Fruit fly (Drosophila melanogaster) whole organism, embryonic: ENCODE measurements around the gene CheB38c.
A peak's percentile ranks its signal among the peaks of the same experiment; 100 is the strongest.

ENCODE experiments used
- BEAF-32 ChIP-seq: fragments of 200-800 bp; sonication (Bioruptor generic); optimal IDR thresholded peaks from 3 replicates; lab custom pipeline; 2017; ENCODE audit warnings: missing biosample characterization, missing genetic modification characterization, mild to moderate bottlenecking, moderate library complexity, missing genetic modification reagents
- Bgb ChIP-seq: fragments of 200-800 bp; sonication (Bioruptor generic); IDR thresholded peaks from 2 replicates; pipeline ENCODE4 v1.3.6; 2022; ENCODE audit warnings: missing biosample characterization, missing genetic modification characterization; ENCODE audit not compliant: partially characterized antibody
- BtbVII ChIP-seq: fragments of 200-800 bp; sonication (Bioruptor generic); optimal IDR thresholded peaks from 3 replicates; lab custom pipeline; 2017; ENCODE audit warnings: missing biosample characterization, mild to moderate bottlenecking, missing genetic modification characterization
- Bteb2 ChIP-seq: fragments of 200-800 bp; sonication (Bioruptor generic); optimal IDR thresholded peaks from 2 replicates; lab custom pipeline; 2016; ENCODE audit warnings: missing biosample characterization, missing genetic modification characterization
- CG10462 ChIP-seq: fragments of 200-800 bp; sonication (Bioruptor generic); optimal IDR thresholded peaks from 2 replicates; lab custom pipeline; 2016; ENCODE audit warnings: missing biosample characterization, missing genetic modification characterization
- CG10654 ChIP-seq: fragments of 200-800 bp; sonication (Bioruptor generic); optimal IDR thresholded peaks from 2 replicates; lab custom pipeline; 2016; ENCODE audit warnings: missing biosample characterization, missing genetic modification characterization
- CG14441 ChIP-seq: fragments of 200-800 bp; sonication (Bioruptor generic); IDR thresholded peaks from 2 replicates; pipeline ENCODE4 v1.3.6; 2022; ENCODE audit warnings: missing biosample characterization, missing genetic modification characterization
- CG14710 ChIP-seq: fragments of 200-800 bp; sonication (Bioruptor generic); optimal IDR thresholded peaks from 3 replicates; lab custom pipeline; 2019; ENCODE audit warnings: missing biosample characterization, mild to moderate bottlenecking, missing genetic modification characterization, moderate library complexity
- CG15011 ChIP-seq: fragments of 200-800 bp; sonication (Bioruptor generic); optimal IDR thresholded peaks from 3 replicates; lab custom pipeline; 2018; ENCODE audit warnings: missing biosample characterization, mild to moderate bottlenecking, missing genetic modification characterization
- CG2202 ChIP-seq: fragments of 200-800 bp; sonication (Bioruptor generic); optimal IDR thresholded peaks from 2 replicates; lab custom pipeline; 2018; ENCODE audit warnings: missing biosample characterization, mild to moderate bottlenecking, missing genetic modification characterization
- CG2889 ChIP-seq: fragments of 200-800 bp; sonication (Bioruptor generic); IDR thresholded peaks from 3 replicates; pipeline ENCODE4 v1.3.6; 2022; ENCODE audit warnings: missing biosample characterization, missing genetic modification characterization
- CG32767 ChIP-seq: fragments of 200-800 bp; sonication (Bioruptor generic); IDR thresholded peaks from 2 replicates; pipeline ENCODE4 v1.3.6; 2022; ENCODE audit warnings: missing biosample characterization, missing genetic modification characterization
- CG34224 ChIP-seq: fragments of 200-800 bp; sonication (Bioruptor generic); IDR thresholded peaks from 3 replicates; pipeline ENCODE4 v1.3.6; 2022; ENCODE audit warnings: missing biosample characterization, missing genetic modification characterization; ENCODE audit not compliant: partially characterized antibody
- CG4730 ChIP-seq: fragments of 200-800 bp; sonication (Bioruptor generic); IDR thresholded peaks from 2 replicates; pipeline ENCODE4 v1.3.6; 2022; ENCODE audit warnings: missing biosample characterization, missing genetic modification characterization
- CG6765 ChIP-seq: fragments of 200-800 bp; sonication (Bioruptor generic); optimal IDR thresholded peaks from 3 replicates; lab custom pipeline; 2017; ENCODE audit warnings: missing biosample characterization, mild to moderate bottlenecking, missing genetic modification characterization
- CG7357 ChIP-seq: fragments of 200-800 bp; sonication (Bioruptor generic); IDR thresholded peaks from 3 replicates; pipeline ENCODE4 v1.3.6; 2022; ENCODE audit warnings: missing biosample characterization, missing genetic modification characterization
- CG8944 ChIP-seq: fragments of 200-800 bp; sonication (Bioruptor generic); optimal IDR thresholded peaks from 3 replicates; lab custom pipeline; 2016; ENCODE audit warnings: missing biosample characterization, missing genetic modification characterization
- CG9797 ChIP-seq: fragments of 200-800 bp; sonication (Bioruptor generic); optimal IDR thresholded peaks from 3 replicates; lab custom pipeline; 2018; ENCODE audit warnings: missing biosample characterization, mild to moderate bottlenecking, missing genetic modification characterization
- D19B ChIP-seq: fragments of 200-800 bp; sonication (Bioruptor generic); optimal IDR thresholded peaks from 2 replicates; lab custom pipeline; 2017; ENCODE audit warnings: missing biosample characterization, mild to moderate bottlenecking, missing genetic modification characterization
- Ets65A ChIP-seq: fragments of 200-800 bp; sonication (Bioruptor generic); peaks from one replicate; lab custom pipeline; 2016; ENCODE audit warnings: missing biosample characterization, missing genetic modification characterization
- H2.0 ChIP-seq: fragments of 200-800 bp; sonication (Bioruptor generic); IDR thresholded peaks from 2 replicates; pipeline ENCODE4 v1.3.6; 2022; ENCODE audit warnings: missing biosample characterization, missing genetic modification characterization
- HLH3B ChIP-seq: fragments of 200-800 bp; sonication (Bioruptor generic); IDR thresholded peaks from 2 replicates; pipeline ENCODE4 v1.3.6; 2022; ENCODE audit warnings: missing biosample characterization, missing genetic modification characterization
- Hmx ChIP-seq: fragments of 200-800 bp; sonication (Bioruptor generic); optimal IDR thresholded peaks from 2 replicates; lab custom pipeline; 2016; ENCODE audit warnings: missing biosample characterization, missing genetic modification characterization
- Kr ChIP-seq: fragments of 200-800 bp; sonication (Bioruptor generic); optimal IDR thresholded peaks from 2 replicates; lab custom pipeline; 2017; ENCODE audit warnings: missing biosample characterization, mild to moderate bottlenecking, missing genetic modification characterization
- Med ChIP-seq: fragments of 200-800 bp; sonication (Bioruptor generic); peaks from one replicate; lab custom pipeline; 2016; ENCODE audit warnings: missing biosample characterization, missing genetic modification characterization, mild to moderate bottlenecking, inconsistent platforms, moderate library complexity
- Meics ChIP-seq: fragments of 200-800 bp; sonication (Bioruptor generic); optimal IDR thresholded peaks from 2 replicates; lab custom pipeline; 2017; ENCODE audit warnings: missing biosample characterization, mild to moderate bottlenecking, missing genetic modification characterization
- Mrtf ChIP-seq: fragments of 200-800 bp; sonication (Bioruptor generic); IDR thresholded peaks from 3 replicates; pipeline ENCODE4 v1.3.6; 2022; ENCODE audit warnings: missing biosample characterization, missing genetic modification characterization
- NFAT ChIP-seq: fragments of 200-800 bp; sonication (Bioruptor generic); IDR thresholded peaks from 2 replicates; pipeline ENCODE4 v1.3.6; 2022; ENCODE audit warnings: missing biosample characterization, missing genetic modification characterization
- Nf-YA ChIP-seq: fragments of 200-800 bp; sonication (Bioruptor generic); IDR thresholded peaks from 2 replicates; pipeline ENCODE4 v1.3.6; 2022; ENCODE audit warnings: missing biosample characterization, missing genetic modification characterization
- NfI ChIP-seq: fragments of 200-800 bp; sonication (Bioruptor generic); optimal IDR thresholded peaks from 3 replicates; lab custom pipeline; 2018; ENCODE audit warnings: missing biosample characterization, mild to moderate bottlenecking, missing genetic modification characterization, moderate library complexity
- chn ChIP-seq: fragments of 200-800 bp; sonication (Bioruptor generic); optimal IDR thresholded peaks from 2 replicates; lab custom pipeline; 2016; ENCODE audit warnings: missing biosample characterization, missing genetic modification characterization
- gce ChIP-seq: fragments of 200-800 bp; sonication (Bioruptor generic); IDR thresholded peaks from 3 replicates; pipeline ENCODE4 v1.3.6; 2022; ENCODE audit warnings: missing biosample characterization, missing genetic modification characterization
- gt ChIP-seq: fragments of 200-800 bp; sonication (Bioruptor generic); IDR thresholded peaks from 2 replicates; pipeline ENCODE4 v1.3.6; 2022; ENCODE audit warnings: missing biosample characterization, missing genetic modification characterization
- inv ChIP-seq: fragments of 200-800 bp; sonication (Bioruptor generic); IDR thresholded peaks from 2 replicates; pipeline ENCODE4 v1.3.6; 2022; ENCODE audit warnings: missing biosample characterization, missing genetic modification characterization; ENCODE audit not compliant: partially characterized antibody
- jigr1 ChIP-seq: fragments of 200-800 bp; sonication (Bioruptor generic); IDR thresholded peaks from 3 replicates; pipeline ENCODE4 v1.3.6; 2022; ENCODE audit warnings: missing biosample characterization, missing genetic modification characterization
- kah ChIP-seq: fragments of 200-800 bp; sonication (Bioruptor generic); optimal IDR thresholded peaks from 2 replicates; lab custom pipeline; 2018; ENCODE audit warnings: missing biosample characterization, mild to moderate bottlenecking, missing genetic modification characterization
- mld ChIP-seq: fragments of 200-800 bp; sonication (Bioruptor generic); IDR thresholded peaks from 3 replicates; pipeline ENCODE4 v1.3.6; 2022; ENCODE audit warnings: missing biosample characterization, missing genetic modification characterization; ENCODE audit not compliant: partially characterized antibody
- nerfin-1 ChIP-seq: fragments of 200-800 bp; sonication (Bioruptor generic); optimal IDR thresholded peaks from 3 replicates; lab custom pipeline; 2019; ENCODE audit warnings: missing biosample characterization, mild to moderate bottlenecking, missing genetic modification characterization, moderate library complexity
- run ChIP-seq: fragments of 200-800 bp; sonication (Bioruptor generic); optimal IDR thresholded peaks from 3 replicates; lab custom pipeline; 2018; ENCODE audit warnings: missing biosample characterization, mild to moderate bottlenecking, missing genetic modification characterization
- sc ChIP-seq, 3 experiments: fragments of >200 bp in 2 of 3; fragments of 200-800 bp in 1 of 3; sonication (Bioruptor generic) in 1 of 3; optimal IDR thresholded peaks; 2 replicates in 2 of 3; 3 replicates in 1 of 3; lab custom pipeline; 2017; ENCODE audit warnings: mild to moderate bottlenecking in 1 of 3, missing biosample characterization in 1 of 3, missing genetic modification characterization in 1 of 3, missing genetic modification reagents in 1 of 3
- sisA ChIP-seq: fragments of 200-800 bp; sonication (Bioruptor generic); IDR thresholded peaks from 2 replicates; pipeline ENCODE4 v1.3.6; 2022; ENCODE audit warnings: missing biosample characterization, missing genetic modification characterization
- ssp ChIP-seq: fragments of 200-800 bp; sonication (Bioruptor generic); IDR thresholded peaks from 2 replicates; pipeline ENCODE4 v1.3.6; 2022; ENCODE audit warnings: missing biosample characterization, missing genetic modification characterization

Gene CheB38c

dm6 chr2L:20858371-20859340, 38.0 kb upstream of the CheB38c start, which contains the start of gene bero (continued):
- TF ChIP-seq Bgb (peak; percentile 30; the same call in 1 of the 2 replicates), sc (optimal IDR thresholded peaks at IDR 0.05; lab: Kevin White, UChicago) (no peak), sc (GFP tag; optimal IDR thresholded peaks at IDR 0.05; lab: Kevin White, UChicago) (no peak), CG15011 (no peak), CG2202 (tag; lab: Kevin White, UChicago) (no peak), CG10462 (GFP tag; lab: Kevin White, UChicago) (no peak), Kr (GFP tag; lab: Kevin White, UChicago) (no peak), sisA (GFP tag; lab: Robert Waterston, UW) (no peak), Mrtf (no peak), CG9797 (GFP tag; lab: Kevin White, UChicago) (no peak), BtbVII (GFP tag; lab: Kevin White, UChicago) (peak; percentile 44), CG8944 (GFP tag; lab: Kevin White, UChicago) (no peak), CG14710 (tag; lab: Kevin White, UChicago) (no peak), mld (GFP tag; lab: Robert Waterston, UW) (no peak), Ets65A (GFP tag; lab: Kevin White, UChicago) (no peak), nerfin-1 (tag; lab: Kevin White, UChicago) (no peak), NFAT (GFP tag; lab: Robert Waterston, UW) (no peak), jigr1 (GFP tag; lab: Robert Waterston, UW) (no peak), NfI (GFP tag; lab: Kevin White, UChicago) (no peak), kah (no peak), BEAF-32 (no peak), Nf-YA (GFP tag; lab: Robert Waterston, UW) (no peak), Med (GFP tag; lab: Kevin White, UChicago) (peak; percentile 61), CG34224 (GFP tag; lab: Robert Waterston, UW) (no peak), CG6765 (no peak)

- TF ChIP-seq Hmx (no peak), CG7357 (GFP tag; lab: Robert Waterston, UW) (no peak), run (tag; lab: Kevin White, UChicago) (no peak), CG4730 (no peak), CG14441 (GFP tag; lab: Robert Waterston, UW) (no peak), Meics (no peak), CG10654 (GFP tag; lab: Kevin White, UChicago) (no peak), D19B (GFP tag; lab: Kevin White, UChicago) (no peak), gce (GFP tag; lab: Robert Waterston, UW) (no peak), Bteb2 (GFP tag; lab: Kevin White, UChicago) (no peak), chn (no peak), gt (GFP tag; lab: Robert Waterston, UW) (no peak), HLH3B (GFP tag; lab: Robert Waterston, UW) (no peak), inv (GFP tag; lab: Robert Waterston, UW) (no peak), CG2889 (GFP tag; lab: Robert Waterston, UW) (no peak), H2.0 (GFP tag; lab: Robert Waterston, UW) (no peak), ssp (no peak), CG32767 (no peak)
Observed at dm6 chr2L:20857791-20858190, 37.1 kb upstream of the CheB38c start, which contains the start of gene CG14400. Gene CG14400 (minus strand): TSS chr2L:20857891.
